Worm (Caenorhabditis elegans) whole organism, L4 larva: ENCODE data around the gene bet-2.

Experiments
- D1046.2 ChIP-seq: fragments of 200-800 bp; sonication (Bioruptor generic); IDR thresholded peaks from 2 replicates; pipeline ENCODE4 v1.3.6; 2022; ENCODE audit warnings: missing genetic modification characterization, missing compliant biosample characterization
- Y48G9A.11 ChIP-seq: fragments of 200-800 bp; sonication (Bioruptor generic); IDR thresholded peaks from 2 replicates; pipeline ENCODE4 v1.3.6; 2022; ENCODE audit warnings: missing genetic modification reagents, missing genetic modification characterization, missing compliant biosample characterization
- Y5F2A.4 ChIP-seq: fragments of 200-800 bp; sonication (Bioruptor generic); optimal IDR thresholded peaks from 2 replicates; lab custom pipeline; 2018; ENCODE audit warnings: mild to moderate bottlenecking, missing genetic modification characterization, missing compliant biosample characterization
- Y75B8A.6 ChIP-seq: fragments of 200-800 bp; sonication (Bioruptor generic); IDR thresholded peaks from 2 replicates; pipeline ENCODE4 v1.3.6; 2022; ENCODE audit warnings: missing genetic modification reagents, missing genetic modification characterization, missing compliant biosample characterization
- aha-1 ChIP-seq: fragments of 150-350 bp; peaks from one replicate; lab custom pipeline; 2014; ENCODE audit warnings: missing biosample characterization, missing genetic modification characterization
- attf-4 ChIP-seq: sonication (generic microtip); optimal IDR thresholded peaks from 3 replicates; lab custom pipeline; 2017; ENCODE audit warnings: missing biosample characterization, missing genetic modification characterization
- ceh-32 ChIP-seq: sonication (generic microtip); optimal IDR thresholded peaks from 2 replicates; lab custom pipeline; 2016; ENCODE audit warnings: mild to moderate bottlenecking, missing genetic modification characterization, missing compliant biosample characterization; ENCODE audit not compliant: poor library complexity
- ces-1 ChIP-seq: fragments of 150-350 bp; sonication (generic microtip); optimal IDR thresholded peaks from 4 replicates; lab custom pipeline; 2014; ENCODE audit warnings: missing biosample characterization, missing genetic modification reagents, missing genetic modification characterization
- ctbp-1 ChIP-seq: fragments of 200-800 bp; sonication (Bioruptor generic); IDR thresholded peaks from 2 replicates; pipeline ENCODE4 v1.3.6; 2022; ENCODE audit warnings: missing genetic modification reagents, missing genetic modification characterization, missing compliant biosample characterization
- daf-12 ChIP-seq: fragments of 150-350 bp; optimal IDR thresholded peaks from 2 replicates; lab custom pipeline; 2014; ENCODE audit warnings: missing biosample characterization, missing genetic modification reagents, missing genetic modification characterization
- dmd-6 ChIP-seq: fragments of 200-800 bp; sonication (Bioruptor generic); IDR thresholded peaks from 2 replicates; pipeline ENCODE4 v1.3.6; 2022; ENCODE audit warnings: missing genetic modification reagents, missing genetic modification characterization, missing compliant biosample characterization
- dpl-1 ChIP-seq: fragments of 150-350 bp; optimal IDR thresholded peaks from 2 replicates; lab custom pipeline; 2014; ENCODE audit warnings: missing biosample characterization, missing genetic modification reagents, missing genetic modification characterization
- dve-1 ChIP-seq: sonication (generic microtip); optimal IDR thresholded peaks from 2 replicates; lab custom pipeline; 2017; ENCODE audit warnings: antibody characterized with exemption, mild to moderate bottlenecking, missing genetic modification characterization, missing compliant biosample characterization; ENCODE audit not compliant: insufficient read depth
- fkh-10 ChIP-seq: fragments of 150-350 bp; optimal IDR thresholded peaks from 2 replicates; lab custom pipeline; 2014; ENCODE audit warnings: missing biosample characterization, missing genetic modification reagents, missing genetic modification characterization
- gei-8 ChIP-seq: fragments of 200-800 bp; sonication (Bioruptor generic); optimal IDR thresholded peaks from 2 replicates; lab custom pipeline; 2018; ENCODE audit warnings: mild to moderate bottlenecking, missing genetic modification characterization, missing compliant biosample characterization
- hlh-11 ChIP-seq: fragments of 200-800 bp; sonication (Bioruptor generic); optimal IDR thresholded peaks from 2 replicates; lab custom pipeline; 2018; ENCODE audit warnings: mild to moderate bottlenecking, missing genetic modification characterization, missing compliant biosample characterization
- hlh-30 ChIP-seq: sonication (generic microtip); optimal IDR thresholded peaks from 2 replicates; lab custom pipeline; 2017; ENCODE audit warnings: antibody characterized with exemption, mild to moderate bottlenecking, missing genetic modification characterization, missing compliant biosample characterization; ENCODE audit not compliant: insufficient read depth
- hmg-1.1 ChIP-seq: fragments of 200-800 bp; sonication (Bioruptor generic); IDR thresholded peaks from 2 replicates; pipeline ENCODE4 v1.3.6; 2022; ENCODE audit warnings: missing genetic modification reagents, missing genetic modification characterization, missing compliant biosample characterization
- lim-7 ChIP-seq: fragments of 200-800 bp; sonication (Bioruptor generic); IDR thresholded peaks from 2 replicates; pipeline ENCODE4 v1.3.6; 2022; ENCODE audit warnings: missing genetic modification characterization, missing compliant biosample characterization
- lsy-2 ChIP-seq, 2 experiments: fragments of 150-350 bp in 1 of 2; sonication (generic microtip) in 1 of 2; optimal IDR thresholded peaks; 2 replicates each; lab custom pipeline; 2014 to 2017; ENCODE audit warnings: missing biosample characterization in 2 of 2, missing genetic modification characterization in 2 of 2
- mdt-29 ChIP-seq: fragments of 200-800 bp; sonication (Bioruptor generic); IDR thresholded peaks from 2 replicates; pipeline ENCODE4 v1.3.6; 2022; ENCODE audit warnings: missing genetic modification reagents, missing genetic modification characterization, missing compliant biosample characterization
- mxl-3 ChIP-seq: fragments of 200-800 bp; sonication (Bioruptor generic); optimal IDR thresholded peaks from 2 replicates; lab custom pipeline; 2018; ENCODE audit warnings: mild to moderate bottlenecking, missing genetic modification characterization, missing compliant biosample characterization
- nhr-28 ChIP-seq: fragments of 150-350 bp; optimal IDR thresholded peaks from 2 replicates; lab custom pipeline; 2014; ENCODE audit warnings: missing biosample characterization, missing genetic modification characterization
- nhr-76 ChIP-seq: fragments of 150-350 bp; optimal IDR thresholded peaks from 2 replicates; lab custom pipeline; 2014; ENCODE audit warnings: missing biosample characterization, missing genetic modification characterization
- php-3 ChIP-seq: fragments of 200-800 bp; sonication (Bioruptor generic); IDR thresholded peaks from 2 replicates; pipeline ENCODE4 v1.3.6; 2022; ENCODE audit warnings: missing genetic modification reagents, missing genetic modification characterization, missing compliant biosample characterization
- snpc-1.2 ChIP-seq: fragments of 200-800 bp; sonication (Bioruptor generic); IDR thresholded peaks from 2 replicates; pipeline ENCODE4 v1.3.6; 2022; ENCODE audit warnings: missing genetic modification reagents, missing genetic modification characterization, missing compliant biosample characterization
- spr-3 ChIP-seq: fragments of 200-800 bp; sonication (Bioruptor generic); optimal IDR thresholded peaks from 2 replicates; lab custom pipeline; 2018; ENCODE audit warnings: mild to moderate bottlenecking, missing genetic modification characterization, missing compliant biosample characterization
- tag-97 ChIP-seq: fragments of 200-800 bp; sonication (Bioruptor generic); IDR thresholded peaks from 2 replicates; pipeline ENCODE4 v1.3.6; 2022; ENCODE audit warnings: missing genetic modification characterization, missing compliant biosample characterization
- unc-130 ChIP-seq: sonication (generic microtip); optimal IDR thresholded peaks from 2 replicates; lab custom pipeline; 2016; ENCODE audit warnings: missing genetic modification reagents, missing genetic modification characterization, missing compliant biosample characterization
- unc-62 ChIP-seq, 3 experiments: fragments of 150-350 bp in 1 of 3; sonication (generic microtip); optimal IDR thresholded peaks in 2 of 3; peaks in 1 of 3; 1 replicate in 1 of 3; 2 replicates in 2 of 3; lab custom pipeline; 2014 to 2017; ENCODE audit warnings: missing biosample characterization in 3 of 3, missing genetic modification characterization in 3 of 3, missing genetic modification reagents in 3 of 3, missing genotype in 1 of 3
- zag-1 ChIP-seq: fragments of 150-350 bp; optimal IDR thresholded peaks from 2 replicates; lab custom pipeline; 2014; ENCODE audit warnings: missing biosample characterization, missing genetic modification characterization
- zfp-2 ChIP-seq: sonication (generic microtip); optimal IDR thresholded peaks from 2 replicates; lab custom pipeline; 2016; ENCODE audit warnings: mild to moderate bottlenecking, missing genetic modification characterization, missing compliant biosample characterization
- zip-11 ChIP-seq: fragments of 200-800 bp; sonication (Bioruptor generic); IDR thresholded peaks from 2 replicates; pipeline ENCODE4 v1.3.6; 2022; ENCODE audit warnings: missing genetic modification characterization, missing compliant biosample characterization
- zip-2 ChIP-seq: fragments of 150-350 bp; optimal IDR thresholded peaks from 2 replicates; lab custom pipeline; 2014; ENCODE audit warnings: missing biosample characterization, missing genetic modification characterization
- ztf-7 ChIP-seq: fragments of 150-350 bp; optimal IDR thresholded peaks from 2 replicates; lab custom pipeline; 2014; ENCODE audit warnings: missing biosample characterization, missing genetic modification characterization

The bet-2 gene

DNA sequence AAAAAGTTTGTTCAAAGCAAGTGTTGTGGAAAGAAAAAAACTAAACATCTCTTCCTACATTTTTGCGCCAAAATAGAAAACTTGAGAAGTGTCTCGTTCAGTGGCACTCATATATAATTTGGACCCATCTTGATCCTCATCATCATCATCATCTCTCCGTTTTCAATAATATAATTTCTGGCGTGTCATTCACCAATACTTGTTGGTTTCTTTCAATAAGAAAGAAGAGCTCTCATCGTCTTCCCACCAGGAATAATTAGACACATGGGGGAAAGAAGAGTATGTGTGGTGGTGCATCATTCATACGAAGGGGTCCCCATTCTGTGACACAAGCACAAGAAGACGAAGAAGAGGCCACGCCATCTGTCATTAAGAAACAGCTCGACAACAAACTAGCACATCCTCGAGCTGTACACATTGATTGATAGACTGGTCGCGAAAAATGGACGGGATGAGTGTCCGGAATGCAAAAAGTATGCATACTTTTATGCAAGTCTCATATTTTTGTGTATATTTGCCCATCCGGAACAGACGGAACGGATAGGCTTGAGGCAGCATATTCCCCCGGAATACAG is 22.2 kb downstream of the bet-2 start:
- TF ChIP-seq dpl-1 (GFP tag; lab: Kevin White, UChicago) (no peak), php-3 (GFP tag; lab: Robert Waterston, UW) (0 out of 2 replicates have a peak, but pooled peaks have one; percentile 26), attf-4 (no peak), unc-62 (GFP tag; optimal IDR thresholded peaks at IDR 0.05 in 1 of 2; lab: Kevin White, UChicago) (peak in 1 of 2 experiments; percentile 41), unc-62 (tag; optimal IDR thresholded peaks at IDR 0.05; lab: Kevin White, UChicago) (no peak), zfp-2 (no peak), dmd-6 (GFP tag; lab: Robert Waterston, UW) (no peak), zip-2 (tag; lab: Kevin White, UChicago) (no peak), spr-3 (GFP tag; lab: Kevin White, UChicago) (no peak)

- no peak for TF ChIP-seq ceh-32 (tag; lab: Kevin White, UChicago)
- peak; percentile 38 for TF ChIP-seq aha-1
These were observed 24.2 kb downstream of the bet-2 start, which contains the start of gene sdn-1 for ce11 chrX:10593234-10593633. sdn-1 (minus strand) TSS chrX:10593334.

DNA sequence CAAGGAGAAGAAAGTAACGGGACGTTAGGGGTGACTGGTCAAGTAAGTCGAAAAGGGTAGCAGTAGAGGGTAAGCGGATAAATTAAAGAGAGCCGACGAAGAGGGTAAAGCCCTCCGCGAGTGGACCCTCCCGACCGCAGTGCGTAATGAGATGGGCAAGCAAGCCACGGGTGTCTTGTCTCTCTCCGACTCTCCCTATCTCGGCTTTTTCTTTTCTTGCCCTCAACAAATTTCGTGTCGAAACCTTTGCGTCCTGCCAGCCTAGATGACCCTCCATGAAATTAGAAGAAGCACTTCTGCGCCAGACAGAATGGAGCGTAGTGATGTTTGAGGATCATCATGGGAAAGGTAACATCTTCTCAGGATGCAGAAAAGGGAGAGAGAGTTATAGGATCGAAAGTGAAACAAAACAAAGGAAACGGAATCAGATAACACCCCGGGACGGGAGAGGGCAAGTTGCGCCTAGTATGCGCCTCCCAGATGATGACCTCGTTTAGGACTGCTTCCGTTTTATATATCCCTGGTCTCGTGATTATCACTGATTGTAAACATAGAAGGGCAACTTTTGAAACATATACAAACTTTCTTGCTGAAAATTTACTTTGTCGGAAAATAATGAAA is 24.8 kb downstream of the bet-2 start:
- TF ChIP-seq Y5F2A.4 (GFP tag; lab: Kevin White, UChicago) (no peak), tag-97 (GFP tag; lab: Robert Waterston, UW) (0 out of 2 replicates have a peak, but pooled peaks have one; percentile 48), unc-62 (GFP tag; optimal IDR thresholded peaks at IDR 0.05 in 1 of 2; lab: Kevin White, UChicago) (peak in 1 of 2 experiments; percentile 81), unc-62 (tag; optimal IDR thresholded peaks at IDR 0.05; lab: Kevin White, UChicago) (no peak), dve-1 (tag; lab: Kevin White, UChicago) (no peak), fkh-10 (GFP tag; lab: Kevin White, UChicago) (peak; percentile 3), aha-1 (peak; percentile 93), hlh-30 (tag; lab: Kevin White, UChicago) (peak; percentile 44)

- TF ChIP-seq Y48G9A.11 (no peak), hlh-11 (tag; lab: Kevin White, UChicago) (no peak), lsy-2 (tag; optimal IDR thresholded peaks at IDR 0.05; lab: Kevin White, UChicago) (no peak), hlh-30 (tag; lab: Kevin White, UChicago) (peak; percentile 17), daf-12 (tag; lab: Kevin White, UChicago) (no peak), gei-8 (no peak), snpc-1.2 (GFP tag; lab: Robert Waterston, UW) (no peak), lim-7 (GFP tag; lab: Robert Waterston, UW) (no peak), dve-1 (tag; lab: Kevin White, UChicago) (no peak), nhr-76 (tag; lab: Kevin White, UChicago) (no peak), zag-1 (tag; lab: Kevin White, UChicago) (no peak), zip-11 (no peak), ztf-7 (tag; lab: Kevin White, UChicago) (no peak), unc-130 (GFP tag; lab: Kevin White, UChicago) (no peak), hmg-1.1 (GFP tag; lab: Robert Waterston, UW) (no peak), D1046.2 (GFP tag; lab: Robert Waterston, UW) (no peak), fkh-10 (GFP tag; lab: Kevin White, UChicago) (peak; percentile 50), mdt-29 (GFP tag; lab: Robert Waterston, UW) (no peak), unc-62 (GFP tag; optimal IDR thresholded peaks at IDR 0.05 in 1 of 2; lab: Kevin White, UChicago) (peak in 1 of 2 experiments; percentile 60), unc-62 (tag; optimal IDR thresholded peaks at IDR 0.05; lab: Kevin White, UChicago) (no peak), Y5F2A.4 (GFP tag; lab: Kevin White, UChicago) (no peak), Y75B8A.6 (GFP tag; lab: Robert Waterston, UW) (no peak), ces-1 (peak; percentile 44), zfp-2 (no peak), mxl-3 (GFP tag; lab: Kevin White, UChicago) (no peak), nhr-28 (tag; lab: Kevin White, UChicago) (no peak), ctbp-1 (GFP tag; lab: Robert Waterston, UW) (peak; percentile 53; the same call in 1 of the 2 replicates)
These were observed 25.8 kb downstream of the bet-2 start for ce11 chrX:10594701-10595421.
